Fruit fly (Drosophila melanogaster) whole organism, prepupa: ENCODE data around the gene Lcp65Ag3.
A peak's percentile ranks its signal among the peaks of the same experiment; 100 is the strongest.

Experiments
- Blimp-1 ChIP-seq: fragments of 200-800 bp; sonication (Bioruptor generic); optimal IDR thresholded peaks from 3 replicates; lab custom pipeline; 2017; ENCODE audit warnings: missing biosample characterization, missing genetic modification characterization, mild to moderate bottlenecking, moderate library complexity, missing genetic modification reagents
- CG10631 ChIP-seq: fragments of 200-800 bp; sonication (Bioruptor generic); optimal IDR thresholded peaks from 2 replicates; lab custom pipeline; 2016; ENCODE audit warnings: missing biosample characterization, missing genetic modification characterization
- CG10669 ChIP-seq: fragments of 200-800 bp; sonication (Bioruptor generic); optimal IDR thresholded peaks from 3 replicates; lab custom pipeline; 2018; ENCODE audit warnings: missing biosample characterization, mild to moderate bottlenecking, missing genetic modification characterization, moderate library complexity
- CG11294 ChIP-seq: fragments of 200-800 bp; sonication (Bioruptor generic); IDR thresholded peaks from 2 replicates; pipeline ENCODE4 v1.3.6; 2022; ENCODE audit warnings: missing biosample characterization, missing genetic modification characterization
- CG11762 ChIP-seq: fragments of 200-800 bp; sonication (Bioruptor generic); optimal IDR thresholded peaks from 3 replicates; lab custom pipeline; 2016; ENCODE audit warnings: missing biosample characterization, missing genetic modification characterization; ENCODE audit not compliant: insufficient read depth
- CG15336 ChIP-seq: fragments of 200-800 bp; sonication (Bioruptor generic); IDR thresholded peaks from 2 replicates; pipeline ENCODE4 v1.3.6; 2022; ENCODE audit warnings: missing biosample characterization, missing genetic modification characterization
- CG16779 ChIP-seq: fragments of 200-800 bp; sonication (Bioruptor generic); optimal IDR thresholded peaks from 3 replicates; lab custom pipeline; 2017; ENCODE audit warnings: missing biosample characterization, mild to moderate bottlenecking, missing genetic modification characterization
- CG3032 ChIP-seq: fragments of 200-800 bp; optimal IDR thresholded peaks from 2 replicates; lab custom pipeline; 2019; ENCODE audit warnings: missing biosample characterization, mild to moderate bottlenecking, missing genetic modification characterization, moderate library complexity
- CG32006 ChIP-seq: fragments of 200-800 bp; sonication (Bioruptor generic); optimal IDR thresholded peaks from 3 replicates; lab custom pipeline; 2017; ENCODE audit warnings: missing biosample characterization, mild to moderate bottlenecking, missing genetic modification characterization
- CG34406 ChIP-seq: fragments of 200-800 bp; sonication (Bioruptor generic); optimal IDR thresholded peaks from 3 replicates; lab custom pipeline; 2016; ENCODE audit warnings: missing biosample characterization, missing genetic modification characterization
- CG6163 ChIP-seq: fragments of 200-800 bp; sonication (Bioruptor generic); IDR thresholded peaks from 3 replicates; pipeline ENCODE4 v1.3.6; 2022; ENCODE audit warnings: missing biosample characterization, missing genetic modification characterization
- CG6276 ChIP-seq: fragments of 200-800 bp; sonication (Bioruptor generic); optimal IDR thresholded peaks from 2 replicates; lab custom pipeline; 2017; ENCODE audit warnings: missing biosample characterization, mild to moderate bottlenecking, missing genetic modification characterization
- CG7368 ChIP-seq: fragments of 200-800 bp; sonication (Bioruptor generic); optimal IDR thresholded peaks from 3 replicates; lab custom pipeline; 2016; ENCODE audit warnings: missing biosample characterization, missing genetic modification characterization
- CG8119 ChIP-seq: fragments of 200-800 bp; sonication (Bioruptor generic); IDR thresholded peaks from 3 replicates; pipeline ENCODE4 v1.3.6; 2022; ENCODE audit warnings: missing biosample characterization, missing genetic modification characterization
- CG8319 ChIP-seq: fragments of 200-800 bp; sonication (Bioruptor generic); optimal IDR thresholded peaks from 3 replicates; lab custom pipeline; 2016; ENCODE audit warnings: missing biosample characterization, missing genetic modification characterization
- CG8632 ChIP-seq: fragments of 200-800 bp; sonication (Bioruptor generic); optimal IDR thresholded peaks from 3 replicates; lab custom pipeline; 2016; ENCODE audit warnings: missing biosample characterization, missing genetic modification characterization
- CG9139 ChIP-seq: fragments of 200-800 bp; sonication (Bioruptor generic); optimal IDR thresholded peaks from 3 replicates; lab custom pipeline; 2017; ENCODE audit warnings: missing biosample characterization, mild to moderate bottlenecking, missing genetic modification characterization
- Eip75B ChIP-seq: fragments of 200-800 bp; sonication (Bioruptor generic); optimal IDR thresholded peaks from 3 replicates; lab custom pipeline; 2016; ENCODE audit warnings: missing biosample characterization, missing genetic modification characterization
- Eip78C ChIP-seq: fragments of 200-800 bp; sonication (Bioruptor generic); peaks from one replicate; lab custom pipeline; 2016; ENCODE audit warnings: missing biosample characterization, missing genetic modification characterization
- Gug ChIP-seq: fragments of 200-800 bp; sonication (Bioruptor generic); IDR thresholded peaks from 2 replicates; pipeline ENCODE4 v1.3.6; 2022; ENCODE audit warnings: missing biosample characterization, missing genetic modification characterization
- Hr38 ChIP-seq: sonication (Bioruptor generic); optimal IDR thresholded peaks from 2 replicates; lab custom pipeline; 2016; ENCODE audit warnings: missing biosample characterization, missing genetic modification characterization
- Hr39 ChIP-seq: fragments of 200-800 bp; sonication (Bioruptor generic); optimal IDR thresholded peaks from 2 replicates; lab custom pipeline; 2016; ENCODE audit warnings: missing biosample characterization, missing genetic modification characterization
- Hr4 ChIP-seq: fragments of 200-800 bp; sonication (Bioruptor generic); optimal IDR thresholded peaks from 3 replicates; lab custom pipeline; 2016; ENCODE audit warnings: missing biosample characterization, missing genetic modification characterization
- Met ChIP-seq: fragments of 200-800 bp; sonication (Bioruptor generic); optimal IDR thresholded peaks from 3 replicates; lab custom pipeline; 2016; ENCODE audit warnings: missing biosample characterization, missing genetic modification characterization
- Sox14 ChIP-seq: fragments of 200-800 bp; sonication (Bioruptor generic); optimal IDR thresholded peaks from 3 replicates; lab custom pipeline; 2016; ENCODE audit warnings: missing biosample characterization, missing genetic modification characterization
- acj6 ChIP-seq: fragments of 200-800 bp; sonication (Bioruptor generic); optimal IDR thresholded peaks from 3 replicates; lab custom pipeline; 2016; ENCODE audit warnings: missing biosample characterization, missing genetic modification characterization
- cyc ChIP-seq: fragments of 200-800 bp; sonication (Bioruptor generic); optimal IDR thresholded peaks from 3 replicates; lab custom pipeline; 2016; ENCODE audit warnings: missing biosample characterization, missing genetic modification characterization
- dac ChIP-seq: fragments of 200-800 bp; sonication (Bioruptor generic); optimal IDR thresholded peaks from 2 replicates; lab custom pipeline; 2017; ENCODE audit warnings: missing biosample characterization, mild to moderate bottlenecking, missing genetic modification characterization
- dsx ChIP-seq: fragments of 200-800 bp; optimal IDR thresholded peaks from 3 replicates; lab custom pipeline; 2019; ENCODE audit warnings: missing biosample characterization, mild to moderate bottlenecking, missing genetic modification characterization, moderate library complexity; ENCODE audit not compliant: poor library complexity, severe bottlenecking
- esn ChIP-seq: fragments of 200-800 bp; sonication (Bioruptor generic); optimal IDR thresholded peaks from 2 replicates; lab custom pipeline; 2016; ENCODE audit warnings: missing biosample characterization, mild to moderate bottlenecking, missing genetic modification characterization, moderate library complexity
- fd59A ChIP-seq: fragments of 200-800 bp; sonication (Bioruptor generic); optimal IDR thresholded peaks from 2 replicates; lab custom pipeline; 2017; ENCODE audit warnings: missing biosample characterization, mild to moderate bottlenecking, missing genetic modification characterization, missing genetic modification reagents
- fd85E ChIP-seq: fragments of 200-800 bp; sonication (Bioruptor generic); optimal IDR thresholded peaks from 3 replicates; lab custom pipeline; 2016; ENCODE audit warnings: missing biosample characterization, missing genetic modification characterization
- lz ChIP-seq: fragments of 200-800 bp; sonication (Bioruptor generic); optimal IDR thresholded peaks from 3 replicates; lab custom pipeline; 2016; ENCODE audit warnings: missing biosample characterization, missing genetic modification characterization
- salr ChIP-seq, 2 experiments: fragments of 200-800 bp; sonication (Bioruptor generic); optimal IDR thresholded peaks; 3 replicates each; lab custom pipeline; 2016 to 2018; ENCODE audit warnings: missing biosample characterization in 2 of 2, missing genetic modification characterization in 2 of 2, mild to moderate bottlenecking in 1 of 2
- spab ChIP-seq: fragments of 200-800 bp; sonication (Bioruptor generic); optimal IDR thresholded peaks from 2 replicates; lab custom pipeline; 2017; ENCODE audit warnings: missing biosample characterization, mild to moderate bottlenecking, missing genetic modification characterization, missing genetic modification reagents
- ss ChIP-seq, 2 experiments: fragments of 200-800 bp; sonication (Bioruptor generic); optimal IDR thresholded peaks; 2 replicates in 1 of 2; 3 replicates in 1 of 2; lab custom pipeline; 2017 to 2018; ENCODE audit warnings: mild to moderate bottlenecking in 2 of 2, missing biosample characterization in 2 of 2, missing genetic modification characterization in 2 of 2, moderate library complexity in 1 of 2
- topi ChIP-seq: fragments of 200-800 bp; sonication (Bioruptor generic); optimal IDR thresholded peaks from 3 replicates; lab custom pipeline; 2016; ENCODE audit warnings: missing biosample characterization, missing genetic modification characterization
- vri ChIP-seq: fragments of 200-800 bp; sonication (Bioruptor generic); optimal IDR thresholded peaks from 3 replicates; lab custom pipeline; 2016; ENCODE audit warnings: missing biosample characterization, mild to moderate bottlenecking, missing genetic modification characterization

Gene Lcp65Ag3

dm6 chr3L:6094697-6095096 is 36.1 kb downstream of the Lcp65Ag3 start, which contains the start of the genes CG10467 and loj (continued):
- TF ChIP-seq CG15336 (GFP tag; lab: Robert Waterston, UW) (no peak; the same call in 1 of the 2 replicates), dsx (GFP tag; lab: Kevin White, UChicago) (peak; percentile 82), dac (GFP tag; lab: Kevin White, UChicago) (peak; percentile 78), CG3032 (tag; lab: Kevin White, UChicago) (peak; percentile 92), Hr4 (GFP tag; lab: Kevin White, UChicago) (peak; percentile 90), CG8319 (GFP tag; lab: Kevin White, UChicago) (peak; percentile 85), Eip75B (GFP tag; lab: Kevin White, UChicago) (peak; percentile 65), CG16779 (no peak), CG32006 (GFP tag; lab: Kevin White, UChicago) (peak; percentile 92), CG6276 (GFP tag; lab: Kevin White, UChicago) (peak; percentile 52), Hr38 (GFP tag; lab: Kevin White, UChicago) (peak; percentile 40), ss (GFP tag; optimal IDR thresholded peaks at IDR 0.05; lab: Kevin White, UChicago) (peak in 1 of 2 experiments; percentile 53), CG6163 (GFP tag; lab: Robert Waterston, UW) (peak; percentile 94), fd85E (GFP tag; lab: Kevin White, UChicago) (peak; percentile 40), esn (GFP tag; lab: Kevin White, UChicago) (peak; percentile 89), Sox14 (GFP tag; lab: Kevin White, UChicago) (peak; percentile 81), salr (GFP tag; optimal IDR thresholded peaks at IDR 0.05; lab: Kevin White, UChicago) (peak; percentile 74 to 83), CG8119 (GFP tag; lab: Robert Waterston, UW) (no peak; the same call in 1 of the 3 replicates), fd59A (GFP tag; lab: Kevin White, UChicago) (peak; percentile 80), Hr39 (GFP tag; lab: Kevin White, UChicago) (peak; percentile 92), Met (peak; percentile 87), spab (GFP tag; lab: Kevin White, UChicago) (peak; percentile 68), topi (GFP tag; lab: Kevin White, UChicago) (peak; percentile 80), Gug (GFP tag; lab: Robert Waterston, UW) (peak; percentile 91), CG10669 (GFP tag; lab: Kevin White, UChicago) (peak; percentile 89), cyc (GFP tag; lab: Kevin White, UChicago) (peak; percentile 93), CG10631 (GFP tag; lab: Kevin White, UChicago) (peak; percentile 96), CG11762 (GFP tag; lab: Kevin White, UChicago) (peak; percentile 80), CG9139 (GFP tag; lab: Kevin White, UChicago) (peak; percentile 22)

- TF ChIP-seq vri (GFP tag; lab: Kevin White, UChicago): no peak
- no peak for TF ChIP-seq CG11762 (GFP tag; lab: Kevin White, UChicago)
- no peak for TF ChIP-seq Hr38 (GFP tag; lab: Kevin White, UChicago)
- TF ChIP-seq lz (GFP tag; lab: Kevin White, UChicago): no peak
- TF ChIP-seq dac (GFP tag; lab: Kevin White, UChicago): no peak
- no peak for TF ChIP-seq dsx (GFP tag; lab: Kevin White, UChicago)
- TF ChIP-seq Sox14 (GFP tag; lab: Kevin White, UChicago): no peak
- no peak for TF ChIP-seq CG11294 (GFP tag; lab: Robert Waterston, UW)
- no peak for TF ChIP-seq CG8632 (GFP tag; lab: Kevin White, UChicago)
- no peak for TF ChIP-seq spab (GFP tag; lab: Kevin White, UChicago)
- no peak for TF ChIP-seq CG8119 (GFP tag; lab: Robert Waterston, UW)
- TF ChIP-seq CG7368 (GFP tag; lab: Kevin White, UChicago): no peak
- TF ChIP-seq Blimp-1 (GFP tag; lab: Kevin White, UChicago): no peak
- no peak for TF ChIP-seq CG34406 (GFP tag; lab: Kevin White, UChicago)
- no peak for TF ChIP-seq acj6
- no peak for TF ChIP-seq Eip78C (GFP tag; lab: Kevin White, UChicago)
- TF ChIP-seq CG32006 (GFP tag; lab: Kevin White, UChicago): no peak
- no peak for TF ChIP-seq ss (GFP tag; optimal IDR thresholded peaks at IDR 0.05; lab: Kevin White, UChicago)
- no peak for TF ChIP-seq Hr4 (GFP tag; lab: Kevin White, UChicago)
Measured at dm6 chr3L:6093213-6093612, 37.6 kb downstream of the Lcp65Ag3 start, which contains the start of gene CG10469. TSS of gene CG10469 (minus strand) at chr3L:6093313.
